Fruit fly (Drosophila melanogaster): ENCODE measurements around the gene CG9498.

The CG9498 gene

dm6 chr2L:6308651-6309050 lies 42.2 kb downstream of the CG9498 start, which contains the start of the genes CG43922 and CG13984:
Gene CG43922, minus strand, starts transcription at chr2L:6308751.
Gene CG13984, plus strand, starts transcription at chr2L:6308819.
- no peak for TF ChIP-seq noc (tag; optimal IDR thresholded peaks at IDR 0.05)

dm6 chr2L:6306895-6307294 lies 43.9 kb downstream of the CG9498 start:
- TF ChIP-seq noc (tag; optimal IDR thresholded peaks at IDR 0.05) = no peak

- no peak for TF ChIP-seq noc (tag; optimal IDR thresholded peaks at IDR 0.05)
These were observed 49.2 kb downstream of the CG9498 start for dm6 chr2L:6301616-6302015.
